Worm (Caenorhabditis elegans): ENCODE data around the gene C05D12.2.

DNA sequence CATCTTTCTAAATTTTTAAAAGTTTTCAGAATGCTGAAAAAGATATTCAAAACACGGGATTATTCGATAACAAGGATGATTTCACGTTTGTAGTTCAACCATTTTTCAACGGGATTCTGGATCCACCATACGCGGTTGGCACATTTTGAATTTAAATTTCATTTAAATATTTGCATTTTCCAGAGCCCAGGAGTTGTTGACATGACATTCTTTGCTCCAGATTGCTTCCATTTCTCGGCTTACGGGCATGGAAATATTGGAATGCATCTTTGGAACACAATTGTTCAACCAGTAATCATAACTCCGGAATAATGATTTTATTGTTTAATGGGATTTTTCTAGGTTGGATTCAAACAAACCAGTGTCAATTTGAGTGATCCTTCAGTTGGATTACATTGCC is 32.8 kb downstream of the C05D12.2 start:
- TF ChIP-seq ceh-13 (GFP tag; optimal IDR thresholded peaks at IDR 0.05) (no peak), scrt-1 (GFP tag; IDR thresholded peaks at IDR 0.05) (no peak), ama-1 (optimal IDR thresholded peaks at IDR 0.05) (no peak), flt-1 (GFP tag; IDR thresholded peaks at IDR 0.05) (no peak), aly-1 (tag; optimal IDR thresholded peaks at IDR 0.05) (no peak), ets-7 (tag; optimal IDR thresholded peaks at IDR 0.05) (no peak), hnd-1 (tag; optimal IDR thresholded peaks at IDR 0.05) (no peak), tbx-37 (GFP tag; conservative IDR thresholded peaks at IDR 0.05) (no peak), F13C5.2 (tag; optimal IDR thresholded peaks at IDR 0.05) (no peak), ceh-36 (tag; optimal IDR thresholded peaks at IDR 0.05) (no peak), B0310.2 (tag; optimal IDR thresholded peaks at IDR 0.05) (no peak), tra-4 (tag; optimal IDR thresholded peaks at IDR 0.05) (no peak)

All from whole organism, early embryonic.